Worm (Caenorhabditis elegans) whole organism, late embryonic: ENCODE results near the gene Y50E8A.5.
"Not testable (repeated sequence)": the region's sequence is repeated elsewhere in the genome, so short reads cannot be mapped to it uniquely, and the experiment has no call there.

ENCODE experiments used
- C08G9.2 ChIP-seq: sonication (generic microtip); optimal IDR thresholded peaks from 2 replicates; lab custom pipeline; 2016; ENCODE audit warnings: mild to moderate bottlenecking, missing genetic modification characterization, moderate library complexity, missing compliant biosample characterization
- ahr-1 ChIP-seq: sonication (generic microtip); optimal IDR thresholded peaks from 2 replicates; lab custom pipeline; 2016; ENCODE audit warnings: missing genetic modification characterization, missing compliant biosample characterization
- ama-1 ChIP-seq: fragments of 150-350 bp; optimal IDR thresholded peaks from 2 replicates; lab custom pipeline; 2014
- ceh-2 ChIP-seq: sonication (generic microtip); optimal IDR thresholded peaks from 2 replicates; lab custom pipeline; 2016; ENCODE audit warnings: missing genotype, missing genetic modification characterization, missing compliant biosample characterization
- ceh-34 ChIP-seq: sonication (generic microtip); optimal IDR thresholded peaks from 2 replicates; lab custom pipeline; 2016; ENCODE audit warnings: mild to moderate bottlenecking, missing genetic modification characterization, missing compliant biosample characterization
- ceh-45 ChIP-seq: fragments of 200-800 bp; sonication (Bioruptor generic); IDR thresholded peaks from 2 replicates; pipeline ENCODE4 v1.3.6; 2022; ENCODE audit warnings: missing genetic modification reagents, missing genetic modification characterization, missing compliant biosample characterization
- ceh-48 ChIP-seq: sonication (generic microtip); optimal IDR thresholded peaks from 2 replicates; lab custom pipeline; 2016; ENCODE audit warnings: missing genetic modification characterization, inconsistent platforms, missing compliant biosample characterization
- che-1 ChIP-seq: sonication (generic microtip); optimal IDR thresholded peaks from 2 replicates; lab custom pipeline; 2016; ENCODE audit warnings: mild to moderate bottlenecking, missing genetic modification characterization, missing compliant biosample characterization
- dve-1 ChIP-seq: sonication (generic microtip); optimal IDR thresholded peaks from 2 replicates; lab custom pipeline; 2017; ENCODE audit warnings: antibody characterized with exemption, mild to moderate bottlenecking, missing genetic modification characterization, missing compliant biosample characterization
- elt-2 ChIP-seq: sonication (generic microtip); optimal IDR thresholded peaks from 2 replicates; lab custom pipeline; 2016; ENCODE audit warnings: missing genetic modification reagents, missing genetic modification characterization, missing compliant biosample characterization
- eyg-1 ChIP-seq: sonication (generic microtip); optimal IDR thresholded peaks from 2 replicates; lab custom pipeline; 2016; ENCODE audit warnings: missing genotype, missing genetic modification characterization, missing compliant biosample characterization
- fax-1 ChIP-seq: sonication (generic microtip); optimal IDR thresholded peaks from 2 replicates; lab custom pipeline; 2016; ENCODE audit warnings: missing genotype, missing genetic modification characterization, missing compliant biosample characterization
- fkh-10 ChIP-seq: fragments of 150-350 bp; optimal IDR thresholded peaks from 2 replicates; lab custom pipeline; 2014; ENCODE audit warnings: missing biosample characterization, missing genetic modification reagents, missing genetic modification characterization
- gmeb-2 ChIP-seq: sonication (generic microtip); optimal IDR thresholded peaks from 2 replicates; lab custom pipeline; 2016; ENCODE audit warnings: missing genetic modification characterization, inconsistent platforms, missing compliant biosample characterization
- hlh-6 ChIP-seq: sonication (generic microtip); optimal IDR thresholded peaks from 2 replicates; lab custom pipeline; 2016; ENCODE audit warnings: missing genotype, missing genetic modification characterization, missing compliant biosample characterization
- hlh-8 ChIP-seq: sonication (generic microtip); optimal IDR thresholded peaks from 2 replicates; lab custom pipeline; 2016; ENCODE audit warnings: missing genotype, missing genetic modification characterization, missing compliant biosample characterization
- lin-11 ChIP-seq: fragments of 200-800 bp; sonication (Bioruptor generic); optimal IDR thresholded peaks from 2 replicates; lab custom pipeline; 2018; ENCODE audit warnings: mild to moderate bottlenecking, missing genetic modification characterization, missing compliant biosample characterization
- madf-2 ChIP-seq: sonication (generic microtip); optimal IDR thresholded peaks from 2 replicates; lab custom pipeline; 2017; ENCODE audit warnings: missing genetic modification characterization, missing compliant biosample characterization
- nfya-1 ChIP-seq: sonication (generic microtip); optimal IDR thresholded peaks from 2 replicates; lab custom pipeline; 2017; ENCODE audit warnings: missing genetic modification characterization, mild to moderate bottlenecking, missing compliant biosample characterization, antibody characterized with exemption, moderate library complexity
- nhr-11 ChIP-seq: fragments of 150-350 bp; optimal IDR thresholded peaks from 2 replicates; lab custom pipeline; 2014; ENCODE audit warnings: missing biosample characterization, missing genetic modification characterization
- odd-2 ChIP-seq: sonication (generic microtip); optimal IDR thresholded peaks from 2 replicates; lab custom pipeline; 2017; ENCODE audit warnings: antibody characterized with exemption, mild to moderate bottlenecking, missing genetic modification characterization, missing compliant biosample characterization
- pag-3 ChIP-seq: sonication (generic microtip); optimal IDR thresholded peaks from 2 replicates; lab custom pipeline; 2016; ENCODE audit warnings: missing compliant biosample characterization, missing genetic modification characterization, borderline replicate concordance
- pat-9 ChIP-seq: fragments of 200-800 bp; sonication (Bioruptor generic); optimal IDR thresholded peaks from 2 replicates; lab custom pipeline; 2018; ENCODE audit warnings: mild to moderate bottlenecking, missing genetic modification characterization, moderate library complexity, missing compliant biosample characterization
- pha-2 ChIP-seq: sonication (generic microtip); optimal IDR thresholded peaks from 2 replicates; lab custom pipeline; 2017; ENCODE audit warnings: mild to moderate bottlenecking, missing genetic modification characterization, missing compliant biosample characterization
- pha-4 ChIP-seq: fragments of 150-350 bp; optimal IDR thresholded peaks from 2 replicates; lab custom pipeline; 2018; ENCODE audit warnings: missing biosample characterization, missing genetic modification reagents, missing genetic modification characterization
- rnt-1 ChIP-seq: sonication (generic microtip); optimal IDR thresholded peaks from 2 replicates; lab custom pipeline; 2016; ENCODE audit warnings: missing genetic modification characterization, missing compliant biosample characterization
- sdc-2 ChIP-seq: sonication (generic microtip); optimal IDR thresholded peaks from 2 replicates; lab custom pipeline; 2016; ENCODE audit warnings: missing genotype, missing genetic modification characterization, missing compliant biosample characterization
- sox-2 ChIP-seq: fragments of 200-800 bp; sonication (Bioruptor generic); IDR thresholded peaks from 2 replicates; pipeline ENCODE4 v1.3.6; 2022; ENCODE audit warnings: missing genetic modification reagents, missing genetic modification characterization, missing compliant biosample characterization
- tbx-7 ChIP-seq: sonication (generic microtip); optimal IDR thresholded peaks from 2 replicates; lab custom pipeline; 2016; ENCODE audit warnings: missing genotype, missing genetic modification characterization, missing compliant biosample characterization
- ttx-3 ChIP-seq: sonication (generic microtip); optimal IDR thresholded peaks from 2 replicates; lab custom pipeline; 2016; ENCODE audit warnings: missing genetic modification reagents, missing genetic modification characterization, missing compliant biosample characterization
- unc-3 ChIP-seq, 2 experiments: fragments of 200-800 bp in 1 of 2; sonication (Bioruptor generic) in 1 of 2; sonication (generic microtip) in 1 of 2; conservative IDR thresholded peaks in 1 of 2; optimal IDR thresholded peaks in 1 of 2; 2 replicates each; pipeline versions ENCODE4 v1.3.6 to Lab custom; 2016 to 2022; ENCODE audit warnings: missing compliant biosample characterization in 2 of 2, missing genetic modification characterization in 2 of 2, missing genetic modification reagents in 1 of 2
- unc-55 ChIP-seq: sonication (generic microtip); optimal IDR thresholded peaks from 2 replicates; lab custom pipeline; 2017; ENCODE audit warnings: missing biosample characterization, missing genetic modification reagents, missing genetic modification characterization
- unc-86 ChIP-seq: sonication (generic microtip); optimal IDR thresholded peaks from 2 replicates; lab custom pipeline; 2016; ENCODE audit warnings: missing genetic modification characterization, missing compliant biosample characterization
- ztf-16 ChIP-seq: sonication (generic microtip); optimal IDR thresholded peaks from 2 replicates; lab custom pipeline; 2017; ENCODE audit warnings: missing genetic modification characterization, missing compliant biosample characterization

The Y50E8A.5 gene

ce11 chrV:14773048-14773447 is 36.3 kb upstream of the Y50E8A.5 start, which contains the start of gene haf-7:
TSS of gene haf-7 (plus strand) at chrV:14773258.
- TF ChIP-seq elt-2 (tag; lab: Kevin White, UChicago) (peak; percentile 14), eyg-1 (tag; lab: Kevin White, UChicago) (no peak)

- TF ChIP-seq odd-2 (tag; lab: Kevin White, UChicago) (no peak), fax-1 (tag; lab: Kevin White, UChicago) (no peak), ttx-3 (tag; lab: Kevin White, UChicago) (no peak), hlh-8 (no peak), pha-2 (tag; lab: Kevin White, UChicago) (no peak), pha-4 (tag; lab: Kevin White, UChicago) (no peak), ceh-45 (GFP tag; lab: Robert Waterston, UW) (no peak), ceh-2 (tag; lab: Kevin White, UChicago) (no peak), nhr-11 (tag; lab: Kevin White, UChicago) (no peak), ceh-34 (tag; lab: Kevin White, UChicago) (no peak), ztf-16 (tag; lab: Kevin White, UChicago) (no peak), ceh-48 (tag; lab: Kevin White, UChicago) (no peak), sdc-2 (tag; lab: Kevin White, UChicago) (no peak), dve-1 (no peak), hlh-6 (tag; lab: Kevin White, UChicago) (no peak), pag-3 (tag; lab: Kevin White, UChicago) (no peak), rnt-1 (tag; lab: Kevin White, UChicago) (no peak), gmeb-2 (tag; lab: Kevin White, UChicago) (no peak), unc-86 (no peak)
Observed at ce11 chrV:14763582-14763981, 26.8 kb upstream of the Y50E8A.5 start.

DNA sequence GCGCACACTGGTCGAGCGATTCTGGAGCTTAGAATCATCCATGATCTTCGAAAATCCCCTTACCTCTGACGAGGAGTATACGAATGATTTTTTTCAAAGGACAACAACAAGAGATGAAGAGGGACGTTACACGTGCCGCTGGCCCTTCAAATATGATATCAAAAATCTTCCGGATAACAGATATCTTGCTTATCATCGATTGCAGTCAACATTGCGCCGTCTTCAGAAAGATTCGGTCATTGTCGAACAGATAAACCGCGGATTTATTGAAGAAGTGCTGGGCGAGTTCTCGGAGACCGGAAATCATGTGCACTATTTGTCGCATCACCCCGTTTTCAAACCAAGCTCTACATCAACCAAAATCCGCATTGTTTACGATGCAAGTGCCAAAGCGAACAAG is 25.8 kb upstream of the Y50E8A.5 start:
- TF ChIP-seq eyg-1 (tag; lab: Kevin White, UChicago) (no peak), pat-9 (no peak), che-1 (no peak), nhr-11 (tag; lab: Kevin White, UChicago) (no peak), unc-3 (GFP tag; conservative IDR thresholded peaks at IDR 0.05; lab: Robert Waterston, UW) (no peak), unc-3 (tag; optimal IDR thresholded peaks at IDR 0.05; lab: Kevin White, UChicago) (no peak), C08G9.2 (tag; lab: Kevin White, UChicago) (no peak), madf-2 (no peak), odd-2 (tag; lab: Kevin White, UChicago) (no peak), sox-2 (no peak), unc-55 (GFP tag; lab: Kevin White, UChicago) (no peak), ahr-1 (no peak), hlh-6 (tag; lab: Kevin White, UChicago) (no peak), tbx-7 (tag; lab: Kevin White, UChicago) (no peak), fkh-10 (GFP tag; lab: Kevin White, UChicago) (no peak), lin-11 (tag; lab: Kevin White, UChicago) (no peak), ama-1 (lab: Kevin White, UChicago) (no peak), hlh-8 (no peak), pag-3 (tag; lab: Kevin White, UChicago) (no peak)

DNA sequence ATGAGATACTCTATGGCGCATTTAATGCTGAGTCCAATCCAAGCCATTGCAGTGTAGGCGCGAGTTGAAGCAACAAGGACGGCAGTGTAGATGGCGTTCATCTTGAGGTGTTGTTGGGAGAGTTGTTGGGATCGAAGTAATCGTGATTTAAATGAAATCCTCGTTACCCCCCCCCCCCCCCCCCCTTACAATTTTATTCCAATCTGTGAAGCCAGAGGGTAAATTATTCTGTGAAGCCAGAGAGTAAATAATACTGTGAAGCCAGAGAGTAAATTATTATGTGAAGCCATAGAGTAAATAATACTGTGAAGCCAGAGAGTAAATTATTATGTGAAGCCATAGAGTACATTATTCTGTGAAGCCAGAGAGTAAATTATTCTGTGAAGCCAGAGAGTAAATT is 13.6 kb upstream of the Y50E8A.5 start, which contains the start of gene nspa-10:
Gene nspa-10 (minus strand): TSS at position 101 of the 400 bp plus-strand sequence.
- not testable (repeated sequence) for TF ChIP-seq hlh-6, pha-2, nfya-1 (tag; lab: Kevin White, UChicago)
